Worm (Caenorhabditis elegans): Measurements from ENCODE around the gene B0034.4.

- TF ChIP-seq nhr-19 (GFP tag; conservative IDR thresholded peaks at IDR 0.05) = no peak
- no peak for TF ChIP-seq lin-15B (tag; optimal IDR thresholded peaks at IDR 0.05)
- TF ChIP-seq mep-1 (tag; optimal IDR thresholded peaks at IDR 0.05) = no peak
- TF ChIP-seq mdl-1 (tag; optimal IDR thresholded peaks at IDR 0.05) = no peak
Observed at ce11 chrII:5959575-5960119, 9.7 kb downstream of the B0034.4 start.

All from whole organism, L1 larva.